Fruit fly (Drosophila melanogaster) ovary, adult (tissue): ENCODE data around the gene Cyp313b1.
A peak's percentile ranks its signal among the peaks of the same experiment; 100 is the strongest.

Source experiments
- CG17801 ChIP-seq: fragments of 200-800 bp; optimal IDR thresholded peaks from 2 replicates; lab custom pipeline; 2019; ENCODE audit warnings: missing biosample characterization, mild to moderate bottlenecking, missing genetic modification characterization, moderate library complexity; ENCODE audit not compliant: partially characterized antibody

Gene Cyp313b1

dm6 chr3R:8645580-8646220, at the start of gene Cyp313b1:
TSS of gene Cyp313b1 (minus strand) at chr3R:8645650.
- TF ChIP-seq CG17801 (GFP tag; lab: Kevin White, UChicago): no peak

- TF ChIP-seq CG17801 (GFP tag; lab: Kevin White, UChicago): no peak
These were observed 48.8 kb upstream of the Cyp313b1 start for dm6 chr3R:8694110-8694826.

dm6 chr3R:8686446-8686845, 41.0 kb upstream of the Cyp313b1 start:
- no peak for TF ChIP-seq CG17801 (GFP tag; lab: Kevin White, UChicago)

dm6 chr3R:8684328-8685177, 39.1 kb upstream of the Cyp313b1 start, which contains the start of gene CG44227:
TSS of gene CG44227 (minus strand) at chr3R:8685176.
- no peak for TF ChIP-seq CG17801 (GFP tag; lab: Kevin White, UChicago)

- TF ChIP-seq CG17801 (GFP tag; lab: Kevin White, UChicago): no peak
These were observed 37.8 kb upstream of the Cyp313b1 start for dm6 chr3R:8683280-8683679.

dm6 chr3R:8680611-8681010, 35.2 kb upstream of the Cyp313b1 start:
- no peak for TF ChIP-seq CG17801 (GFP tag; lab: Kevin White, UChicago)

- no peak for TF ChIP-seq CG17801 (GFP tag; lab: Kevin White, UChicago)
These were observed 34.5 kb upstream of the Cyp313b1 start, which contains the start of gene CG33325 for dm6 chr3R:8679934-8680333. TSS of gene CG33325 (minus strand) at chr3R:8680034.

- TF ChIP-seq CG17801 (GFP tag; lab: Kevin White, UChicago): peak; percentile 88
These were observed 31.1 kb upstream of the Cyp313b1 start, which contains the start of the genes Unc50, CG11755 and CG8043 for dm6 chr3R:8676560-8677000. TSS of gene Unc50 (minus strand) at chr3R:8676613. TSS of gene CG11755 (plus strand) at chr3R:8676915. TSS of gene CG8043 (plus strand) at chr3R:8676915.

dm6 chr3R:8673803-8674234, 28.4 kb upstream of the Cyp313b1 start, which contains the start of gene mRpL19:
TSS of gene mRpL19 (plus strand) at chr3R:8674109.
- TF ChIP-seq CG17801 (GFP tag; lab: Kevin White, UChicago): peak; percentile 78

dm6 chr3R:8670529-8671491, 25.4 kb upstream of the Cyp313b1 start, which contains the start of gene p:
TSS of gene p (minus strand) at chr3R:8670684.
- peak; percentile 62 for TF ChIP-seq CG17801 (GFP tag; lab: Kevin White, UChicago)

dm6 chr3R:8669900-8670528, 24.6 kb upstream of the Cyp313b1 start:
- TF ChIP-seq CG17801 (GFP tag; lab: Kevin White, UChicago): no peak

dm6 chr3R:8669029-8669707, 23.7 kb upstream of the Cyp313b1 start:
- TF ChIP-seq CG17801 (GFP tag; lab: Kevin White, UChicago): peak; percentile 97
